Worm (Caenorhabditis elegans): ENCODE data around the gene K06H6.5.

- TF ChIP-seq unc-39 (tag; optimal IDR thresholded peaks at IDR 0.05) (no peak), skn-1 (tag; optimal IDR thresholded peaks at IDR 0.05) (no peak), T26A8.4 (GFP tag; IDR thresholded peaks at IDR 0.05) (no peak), egl-27 (tag; optimal IDR thresholded peaks at IDR 0.05) (no peak), zfp-3 (GFP tag; conservative IDR thresholded peaks at IDR 0.05) (no peak), fkh-10 (GFP tag; optimal IDR thresholded peaks at IDR 0.05) (no peak), nhr-28 (tag; optimal IDR thresholded peaks at IDR 0.05) (no peak), nhr-11 (tag; optimal IDR thresholded peaks at IDR 0.05) (no peak), attf-4 (tag; optimal IDR thresholded peaks at IDR 0.05) (no peak), nhr-10 (tag; optimal IDR thresholded peaks at IDR 0.05) (no peak)
Measured at ce11 chrV:600231-600630, 24.1 kb downstream of the K06H6.5 start, which contains the start of gene nhr-251.

Data from whole organism, L4 larva.